Worm (Caenorhabditis elegans) whole organism, young adult: ENCODE data around the gene fbxc-40.
"Not testable (repeated sequence)": the region's sequence is repeated elsewhere in the genome, so short reads cannot be mapped to it uniquely, and the experiment has no call there.

Experiments used
- F55B11.4 ChIP-seq: sonication (generic microtip); optimal IDR thresholded peaks from 2 replicates; lab custom pipeline; 2016; ENCODE audit warnings: missing compliant biosample characterization, missing genetic modification characterization, borderline replicate concordance; ENCODE audit not compliant: insufficient read depth
- K12H6.12 ChIP-seq: fragments of 200-800 bp; sonication (Bioruptor generic); optimal IDR thresholded peaks from 2 replicates; lab custom pipeline; 2018; ENCODE audit warnings: mild to moderate bottlenecking, missing genetic modification characterization, missing compliant biosample characterization
- ama-1 ChIP-seq, 3 experiments: fragments of 150-350 bp in 1 of 3; sonication (generic microtip) in 2 of 3; optimal IDR thresholded peaks; 2 replicates each; lab custom pipeline; 2014 to 2018; ENCODE audit warnings: missing biosample characterization in 2 of 3, missing genetic modification characterization in 2 of 3, missing genetic modification reagents in 2 of 3
- attf-3 ChIP-seq: fragments of 200-800 bp; sonication (Bioruptor generic); conservative IDR thresholded peaks from 2 replicates; pipeline ENCODE4 v1.3.6; 2022; ENCODE audit warnings: missing genetic modification reagents, missing genetic modification characterization, missing compliant biosample characterization
- dpff-1 ChIP-seq: sonication (generic microtip); optimal IDR thresholded peaks from 2 replicates; lab custom pipeline; 2017; ENCODE audit warnings: mild to moderate bottlenecking, missing genetic modification characterization, missing compliant biosample characterization
- egl-18 ChIP-seq: fragments of 200-800 bp; sonication (Bioruptor generic); IDR thresholded peaks from 2 replicates; pipeline ENCODE4 v1.3.6; 2022; ENCODE audit warnings: missing genetic modification reagents, missing genetic modification characterization, missing compliant biosample characterization
- mel-28 ChIP-seq: sonication (generic microtip); optimal IDR thresholded peaks from 2 replicates; lab custom pipeline; 2016; ENCODE audit warnings: borderline replicate concordance, mild to moderate bottlenecking, missing genetic modification characterization, missing compliant biosample characterization
- mxl-1 ChIP-seq: sonication (generic microtip); optimal IDR thresholded peaks from 2 replicates; lab custom pipeline; 2016; ENCODE audit warnings: missing genetic modification characterization, missing compliant biosample characterization
- nhr-90 ChIP-seq: sonication (generic microtip); optimal IDR thresholded peaks from 2 replicates; lab custom pipeline; 2016; ENCODE audit warnings: missing genotype, mild to moderate bottlenecking, missing genetic modification characterization, missing compliant biosample characterization
- snpc-1.3 ChIP-seq: sonication (generic microtip); optimal IDR thresholded peaks from 2 replicates; lab custom pipeline; 2017; ENCODE audit warnings: missing genetic modification characterization, mild to moderate bottlenecking, missing compliant biosample characterization, antibody characterized with exemption, moderate library complexity, missing genotype, missing genetic modification reagents; ENCODE audit not compliant: insufficient read depth
- unc-62 ChIP-seq: fragments of 150-350 bp; optimal IDR thresholded peaks from 2 replicates; lab custom pipeline; 2014; ENCODE audit warnings: missing biosample characterization, missing genetic modification reagents, missing genetic modification characterization

DNA sequence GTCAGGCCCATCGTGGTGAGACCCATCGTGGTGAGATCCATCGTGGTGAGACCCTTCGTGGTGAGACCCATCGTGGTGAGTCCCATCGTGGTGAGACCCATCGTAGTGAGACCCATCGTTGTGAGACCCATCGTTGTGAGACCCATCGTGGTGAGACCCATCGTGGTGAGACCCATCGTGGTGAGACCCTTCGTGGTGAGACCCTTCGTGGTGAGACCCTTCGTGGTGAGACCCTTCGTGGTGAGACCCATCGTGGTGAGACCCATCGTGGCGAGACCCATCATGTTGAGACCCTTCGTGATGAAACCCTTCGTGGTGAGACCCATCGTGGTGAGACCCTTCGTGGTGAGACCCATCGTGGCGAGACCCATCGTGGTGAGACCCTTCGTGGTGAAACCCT lies 48.7 kb downstream of the fbxc-40 start:
- not testable (repeated sequence) for TF ChIP-seq ama-1 (optimal IDR thresholded peaks at IDR 0.05; lab: Kevin White, UChicago); ama-1 (GFP tag; optimal IDR thresholded peaks at IDR 0.05; lab: Kevin White, UChicago); F55B11.4 (tag; lab: Kevin White, UChicago); snpc-1.3 (tag; lab: Kevin White, UChicago); attf-3; mel-28 (tag; lab: Kevin White, UChicago); unc-62 (GFP tag; lab: Kevin White, UChicago); nhr-90 (tag; lab: Kevin White, UChicago); K12H6.12 (tag; lab: Kevin White, UChicago); mxl-1 (tag; lab: Kevin White, UChicago); egl-18 (GFP tag; lab: Robert Waterston, UW); dpff-1
